Fruit fly (Drosophila melanogaster) whole organism, wandering third instar larva: Measurements from ENCODE around the gene tank.

ENCODE experiments used
- Abd-B ChIP-seq: fragments of >200 bp; optimal IDR thresholded peaks from 2 replicates; lab custom pipeline; 2017; ENCODE audit warnings: missing biosample characterization, missing genetic modification characterization
- CG32264 ChIP-seq: fragments of 200-800 bp; sonication (Bioruptor generic); optimal IDR thresholded peaks from 2 replicates; lab custom pipeline; 2016; ENCODE audit warnings: missing biosample characterization, missing genetic modification characterization
- CG9705 ChIP-seq: fragments of 200-800 bp; sonication (Bioruptor generic); optimal IDR thresholded peaks from 2 replicates; lab custom pipeline; 2018; ENCODE audit warnings: missing biosample characterization, mild to moderate bottlenecking, missing genetic modification characterization
- CrebA ChIP-seq: fragments of 200-800 bp; sonication (Bioruptor generic); optimal IDR thresholded peaks from 2 replicates; lab custom pipeline; 2016; ENCODE audit warnings: missing biosample characterization, mild to moderate bottlenecking, missing genetic modification characterization, borderline replicate concordance
- Dfd ChIP-seq: fragments of >200 bp; optimal IDR thresholded peaks from 2 replicates; lab custom pipeline; 2017; ENCODE audit warnings: missing biosample characterization, missing genetic modification characterization
- Dif ChIP-seq: fragments of 200-275, 200-300 bp; sonication (Bioruptor generic); optimal IDR thresholded peaks from 2 replicates; lab custom pipeline; 2018; ENCODE audit warnings: missing biosample characterization, missing genetic modification characterization; ENCODE audit not compliant: partially characterized antibody
- GATAd ChIP-seq: sonication (Bioruptor generic); optimal IDR thresholded peaks from 2 replicates; lab custom pipeline; 2016; ENCODE audit warnings: missing biosample characterization, missing genetic modification characterization
- HLH106 ChIP-seq: fragments of 200-800 bp; optimal IDR thresholded peaks from 3 replicates; lab custom pipeline; 2019; ENCODE audit warnings: missing biosample characterization, mild to moderate bottlenecking, missing genetic modification characterization, moderate library complexity
- Hnf4 ChIP-seq: fragments of 200-800 bp; sonication (Bioruptor generic); optimal IDR thresholded peaks from 2 replicates; lab custom pipeline; 2016; ENCODE audit warnings: missing biosample characterization, mild to moderate bottlenecking, missing genetic modification characterization
- Hr78 ChIP-seq: fragments of >200 bp; optimal IDR thresholded peaks from 2 replicates; lab custom pipeline; 2017; ENCODE audit warnings: missing biosample characterization, missing genetic modification characterization
- Hr83 ChIP-seq: fragments of 200-300 bp; sonication (Bioruptor generic); optimal IDR thresholded peaks from 2 replicates; lab custom pipeline; 2016; ENCODE audit warnings: missing biosample characterization, mild to moderate bottlenecking, missing genetic modification characterization, moderate library complexity; ENCODE audit not compliant: poor library complexity, severe bottlenecking
- Jra ChIP-seq: sonication (Bioruptor generic); optimal IDR thresholded peaks from 2 replicates; lab custom pipeline; 2016; ENCODE audit warnings: missing biosample characterization, missing genetic modification characterization
- Mio ChIP-seq: sonication (Bioruptor generic); optimal IDR thresholded peaks from 2 replicates; lab custom pipeline; 2016; ENCODE audit warnings: missing biosample characterization, missing genetic modification characterization
- Myc ChIP-seq: fragments of >200 bp; optimal IDR thresholded peaks from 2 replicates; lab custom pipeline; 2017
- N ChIP-seq: fragments of >200 bp; optimal IDR thresholded peaks from 2 replicates; lab custom pipeline; 2018; ENCODE audit warnings: missing biosample characterization, missing external identifiers, missing genetic modification characterization
- OdsH ChIP-seq: fragments of 200-800 bp; sonication (Bioruptor generic); optimal IDR thresholded peaks from 2 replicates; lab custom pipeline; 2016; ENCODE audit warnings: missing biosample characterization, mild to moderate bottlenecking, missing genetic modification characterization
- Rel ChIP-seq, 2 experiments: fragments of 200-800 bp; sonication (Bioruptor generic) in 1 of 2; optimal IDR thresholded peaks; 2 replicates in 1 of 2; 3 replicates in 1 of 2; lab custom pipeline; 2016 to 2019; ENCODE audit warnings: mild to moderate bottlenecking in 2 of 2, missing biosample characterization in 2 of 2, missing genetic modification characterization in 2 of 2, moderate library complexity in 1 of 2
- Sp1 ChIP-seq: fragments of 200-800 bp; sonication (Bioruptor generic); optimal IDR thresholded peaks from 3 replicates; lab custom pipeline; 2019; ENCODE audit warnings: missing biosample characterization, mild to moderate bottlenecking, missing genetic modification characterization, moderate library complexity
- Vsx2 ChIP-seq: fragments of 200-300, 225-300 bp; sonication (Bioruptor generic); optimal IDR thresholded peaks from 2 replicates; lab custom pipeline; 2018; ENCODE audit warnings: missing biosample characterization, missing genetic modification characterization; ENCODE audit not compliant: partially characterized antibody
- br ChIP-seq: fragments of 200-800 bp; sonication (Bioruptor generic); optimal IDR thresholded peaks from 2 replicates; lab custom pipeline; 2016; ENCODE audit warnings: missing biosample characterization, missing genetic modification characterization
- brk ChIP-seq: fragments of 200-800 bp; sonication (Bioruptor generic); optimal IDR thresholded peaks from 2 replicates; lab custom pipeline; 2016; ENCODE audit warnings: missing biosample characterization, mild to moderate bottlenecking, missing genetic modification characterization
- dl ChIP-seq, 2 experiments: fragments of 175-275, 200-275 bp in 1 of 2; fragments of 200-275 bp in 1 of 2; sonication (Bioruptor generic); optimal IDR thresholded peaks; lab custom pipeline; 2018; ENCODE audit warnings: mild to moderate bottlenecking in 2 of 2, missing biosample characterization in 2 of 2, missing genetic modification characterization in 2 of 2, moderate library complexity in 2 of 2; ENCODE audit not compliant: partially characterized antibody in 2 of 2, insufficient read depth in 1 of 2
- dmrt93B ChIP-seq: fragments of 200-800 bp; sonication (Bioruptor generic); optimal IDR thresholded peaks from 2 replicates; lab custom pipeline; 2018; ENCODE audit warnings: missing biosample characterization, mild to moderate bottlenecking, missing genetic modification characterization
- dsf ChIP-seq: sonication (Bioruptor generic); optimal IDR thresholded peaks from 2 replicates; lab custom pipeline; 2016; ENCODE audit warnings: missing biosample characterization, missing genetic modification characterization, borderline replicate concordance
- ey ChIP-seq: fragments of 200-800 bp; sonication (Bioruptor generic); optimal IDR thresholded peaks from 2 replicates; lab custom pipeline; 2016; ENCODE audit warnings: missing biosample characterization, missing genetic modification characterization
- foxo ChIP-seq, 2 experiments: fragments of 200-800 bp; sonication (Bioruptor generic); optimal IDR thresholded peaks; 2 replicates in 1 of 2; 3 replicates in 1 of 2; lab custom pipeline; 2016 to 2017; ENCODE audit warnings: missing biosample characterization in 2 of 2, missing genetic modification characterization in 2 of 2
- fru ChIP-seq: fragments of 200-800 bp; sonication (Bioruptor generic); optimal IDR thresholded peaks from 3 replicates; lab custom pipeline; 2016; ENCODE audit warnings: missing biosample characterization, mild to moderate bottlenecking, missing genetic modification characterization
- h ChIP-seq: fragments of 200-800 bp; sonication (Bioruptor generic); optimal IDR thresholded peaks from 3 replicates; lab custom pipeline; 2016; ENCODE audit warnings: missing biosample characterization, mild to moderate bottlenecking, missing genetic modification characterization
- jim ChIP-seq: fragments of 175-275, 200-325 bp; sonication (Bioruptor generic); optimal IDR thresholded peaks from 2 replicates; lab custom pipeline; 2016; ENCODE audit warnings: missing biosample characterization, mild to moderate bottlenecking, missing genetic modification characterization
- lola ChIP-seq: fragments of >200 bp; optimal IDR thresholded peaks from 2 replicates; lab custom pipeline; 2017; ENCODE audit warnings: missing biosample characterization, missing genetic modification characterization
- pan ChIP-seq: fragments of >200 bp; optimal IDR thresholded peaks from 2 replicates; lab custom pipeline; 2017
- psq ChIP-seq: fragments of 200-800 bp; sonication (Bioruptor generic); optimal IDR thresholded peaks from 3 replicates; lab custom pipeline; 2017; ENCODE audit warnings: missing biosample characterization, mild to moderate bottlenecking, missing genetic modification characterization, moderate library complexity
- rgr ChIP-seq: fragments of 200-800 bp; sonication (Bioruptor generic); optimal IDR thresholded peaks from 3 replicates; lab custom pipeline; 2016; ENCODE audit warnings: missing biosample characterization, mild to moderate bottlenecking, missing genetic modification characterization
- sage ChIP-seq: fragments of 200-800 bp; sonication (Bioruptor generic); optimal IDR thresholded peaks from 2 replicates; lab custom pipeline; 2016; ENCODE audit warnings: missing biosample characterization, mild to moderate bottlenecking, missing genetic modification characterization
- sv ChIP-seq: fragments of 200-800 bp; sonication (Bioruptor generic); optimal IDR thresholded peaks from 3 replicates; lab custom pipeline; 2016; ENCODE audit warnings: missing biosample characterization, missing genetic modification characterization
- tai ChIP-seq: sonication (Bioruptor generic); optimal IDR thresholded peaks from 2 replicates; lab custom pipeline; 2016; ENCODE audit warnings: missing biosample characterization, missing genetic modification characterization
- usp ChIP-seq: fragments of >200 bp; optimal IDR thresholded peaks from 2 replicates; lab custom pipeline; 2017; ENCODE audit warnings: missing biosample characterization, missing genetic modification characterization
- woc ChIP-seq: sonication (Bioruptor generic); optimal IDR thresholded peaks from 2 replicates; lab custom pipeline; 2016; ENCODE audit warnings: missing biosample characterization, mild to moderate bottlenecking, missing genetic modification characterization

Gene tank

dm6 chr2L:4810697-4811490 lies 26.9 kb downstream of the tank start:
- no peak for TF ChIP-seq Hr83
- peak; percentile 51 for TF ChIP-seq sv (GFP tag; lab: Kevin White, UChicago)
- TF ChIP-seq Hnf4: peak; percentile 49
- TF ChIP-seq Jra: no peak
- TF ChIP-seq brk (GFP tag; lab: Kevin White, UChicago): peak; percentile 20
- peak; percentile 64 for TF ChIP-seq dmrt93B
- TF ChIP-seq Sp1 (GFP tag; lab: Kevin White, UChicago): peak; percentile 82
- TF ChIP-seq Vsx2: no peak
- TF ChIP-seq dl (GFP tag; optimal IDR thresholded peaks at IDR 0.05; lab: Kevin White, UChicago; ENCODE audit: insufficient read depth in 1 of 2, partially characterized antibody in 2 of 2): no peak
- peak; percentile 57 for TF ChIP-seq rgr (GFP tag; lab: Kevin White, UChicago)
- no peak for TF ChIP-seq lola (GFP tag; lab: Kevin White, UChicago)
- peak; percentile 45 for TF ChIP-seq br
- no peak for TF ChIP-seq N (GFP tag; lab: Kevin White, UChicago)
- no peak for TF ChIP-seq jim (GFP tag; lab: Kevin White, UChicago)
- TF ChIP-seq psq: peak; percentile 69
- TF ChIP-seq HLH106 (tag; lab: Kevin White, UChicago): peak; percentile 75
- TF ChIP-seq Rel (GFP tag; optimal IDR thresholded peaks at IDR 0.05; lab: Kevin White, UChicago): no peak
- TF ChIP-seq Rel (tag; optimal IDR thresholded peaks at IDR 0.05; lab: Kevin White, UChicago): no peak
- no peak for TF ChIP-seq usp (GFP tag; lab: Kevin White, UChicago)
- TF ChIP-seq OdsH (GFP tag; lab: Kevin White, UChicago): peak; percentile 68
- TF ChIP-seq sage (GFP tag; lab: Kevin White, UChicago): no peak
- no peak for TF ChIP-seq Mio
- no peak for TF ChIP-seq Hr78 (GFP tag; lab: Kevin White, UChicago)
- TF ChIP-seq dsf (GFP tag; lab: Kevin White, UChicago): peak; percentile 5
- no peak for TF ChIP-seq Dfd (GFP tag; lab: Kevin White, UChicago)
- TF ChIP-seq foxo (GFP tag; optimal IDR thresholded peaks at IDR 0.05; lab: Kevin White, UChicago): peak in 1 of 2 experiments; percentile 70
- TF ChIP-seq fru (GFP tag; lab: Kevin White, UChicago): peak; percentile 62
- TF ChIP-seq Myc: no peak
- TF ChIP-seq GATAd (GFP tag; lab: Kevin White, UChicago): no peak
- no peak for TF ChIP-seq Abd-B
- TF ChIP-seq CG9705 (GFP tag; lab: Kevin White, UChicago): peak; percentile 60
- TF ChIP-seq CG32264: no peak
- peak; percentile 60 for TF ChIP-seq ey (GFP tag; lab: Kevin White, UChicago)
- TF ChIP-seq pan: no peak
- TF ChIP-seq woc (GFP tag; lab: Kevin White, UChicago): peak; percentile 93
- TF ChIP-seq CrebA: no peak
- no peak for TF ChIP-seq Dif (GFP tag; lab: Kevin White, UChicago)
- TF ChIP-seq h (GFP tag; lab: Kevin White, UChicago): peak; percentile 58
- TF ChIP-seq tai (GFP tag; lab: Kevin White, UChicago): peak; percentile 31

- no peak for TF ChIP-seq pan
- TF ChIP-seq Mio: no peak
- TF ChIP-seq sv (GFP tag; lab: Kevin White, UChicago): no peak
- peak; percentile 0 for TF ChIP-seq ey (GFP tag; lab: Kevin White, UChicago)
- no peak for TF ChIP-seq Myc
- TF ChIP-seq CrebA: no peak
- TF ChIP-seq Hr83: no peak
- TF ChIP-seq Hr78 (GFP tag; lab: Kevin White, UChicago): no peak
- TF ChIP-seq lola (GFP tag; lab: Kevin White, UChicago): no peak
- peak; percentile 45 for TF ChIP-seq Sp1 (GFP tag; lab: Kevin White, UChicago)
- TF ChIP-seq CG32264: no peak
- TF ChIP-seq dl (GFP tag; optimal IDR thresholded peaks at IDR 0.05; lab: Kevin White, UChicago; ENCODE audit: insufficient read depth in 1 of 2, partially characterized antibody in 2 of 2): peak in 1 of 2 experiments; percentile 26
- TF ChIP-seq br: no peak
- peak; percentile 15 for TF ChIP-seq sage (GFP tag; lab: Kevin White, UChicago)
- TF ChIP-seq h (GFP tag; lab: Kevin White, UChicago): peak; percentile 54
- TF ChIP-seq jim (GFP tag; lab: Kevin White, UChicago): no peak
- peak; percentile 46 for TF ChIP-seq brk (GFP tag; lab: Kevin White, UChicago)
- no peak for TF ChIP-seq N (GFP tag; lab: Kevin White, UChicago)
- no peak for TF ChIP-seq Dfd (GFP tag; lab: Kevin White, UChicago)
- no peak for TF ChIP-seq tai (GFP tag; lab: Kevin White, UChicago)
- TF ChIP-seq Jra: no peak
- no peak for TF ChIP-seq Abd-B
- TF ChIP-seq rgr (GFP tag; lab: Kevin White, UChicago): peak; percentile 4
- TF ChIP-seq dsf (GFP tag; lab: Kevin White, UChicago): no peak
- peak; percentile 29 for TF ChIP-seq woc (GFP tag; lab: Kevin White, UChicago)
- no peak for TF ChIP-seq dmrt93B
- no peak for TF ChIP-seq fru (GFP tag; lab: Kevin White, UChicago)
- TF ChIP-seq Hnf4: no peak
- TF ChIP-seq GATAd (GFP tag; lab: Kevin White, UChicago): no peak
- TF ChIP-seq psq: no peak
- TF ChIP-seq Dif (GFP tag; lab: Kevin White, UChicago): peak; percentile 73
- TF ChIP-seq Rel (GFP tag; optimal IDR thresholded peaks at IDR 0.05; lab: Kevin White, UChicago): no peak
- peak; percentile 44 for TF ChIP-seq Rel (tag; optimal IDR thresholded peaks at IDR 0.05; lab: Kevin White, UChicago)
- no peak for TF ChIP-seq CG9705 (GFP tag; lab: Kevin White, UChicago)
- TF ChIP-seq HLH106 (tag; lab: Kevin White, UChicago): no peak
- TF ChIP-seq Vsx2: peak; percentile 79
- TF ChIP-seq foxo (GFP tag; optimal IDR thresholded peaks at IDR 0.05; lab: Kevin White, UChicago): no peak
- TF ChIP-seq OdsH (GFP tag; lab: Kevin White, UChicago): peak; percentile 42
- no peak for TF ChIP-seq usp (GFP tag; lab: Kevin White, UChicago)
Observed at dm6 chr2L:4810044-4810609, 27.7 kb downstream of the tank start.
